Worm (Caenorhabditis elegans): ENCODE results near the gene Y41E3.13.

DNA sequence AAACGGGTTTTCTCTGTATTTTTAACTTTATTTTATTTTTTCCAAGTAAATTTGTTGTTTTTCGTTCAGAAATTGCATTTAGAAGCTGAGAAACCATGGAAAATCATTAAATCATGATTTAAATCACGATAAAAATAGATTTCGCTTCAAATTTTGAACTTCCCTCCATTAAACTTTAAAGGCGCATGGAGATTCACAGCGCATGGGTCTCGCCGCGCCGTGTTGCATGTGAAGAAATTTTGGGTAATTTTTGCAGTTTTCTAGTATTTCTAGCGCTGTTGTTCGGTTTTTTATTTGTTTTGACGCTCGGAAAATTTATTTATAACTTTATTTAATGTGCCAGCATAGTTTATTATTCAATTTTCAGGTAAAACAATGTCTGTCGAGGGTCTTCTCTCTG lies 21.1 kb upstream of the Y41E3.13 start, which contains the start of gene eef-1B.2:
- TF ChIP-seq ref-1 (GFP tag; conservative IDR thresholded peaks at IDR 0.05) (no peak), tab-1 (GFP tag; IDR thresholded peaks at IDR 0.05) (no peak), flt-1 (GFP tag; IDR thresholded peaks at IDR 0.05) (no peak), T22C8.4 (GFP tag; IDR thresholded peaks at IDR 0.05) (no peak)

Measured in whole organism, midembryonic.